Fruit fly (Drosophila melanogaster) whole organism, embryonic: Measurements from ENCODE around the gene CG12096.

Experiments
- Atf3 ChIP-seq: fragments of 200-800 bp; sonication (Bioruptor generic); optimal IDR thresholded peaks from 3 replicates; lab custom pipeline; 2016; ENCODE audit warnings: missing biosample characterization, missing genetic modification characterization
- BEAF-32 ChIP-seq: fragments of 200-800 bp; sonication (Bioruptor generic); optimal IDR thresholded peaks from 3 replicates; lab custom pipeline; 2017; ENCODE audit warnings: missing biosample characterization, missing genetic modification characterization, mild to moderate bottlenecking, moderate library complexity, missing genetic modification reagents
- Bdp1 ChIP-seq: fragments of 200-800 bp; sonication (Bioruptor generic); optimal IDR thresholded peaks from 3 replicates; lab custom pipeline; 2016; ENCODE audit warnings: missing biosample characterization, missing genetic modification characterization
- BtbVII ChIP-seq: fragments of 200-800 bp; sonication (Bioruptor generic); optimal IDR thresholded peaks from 3 replicates; lab custom pipeline; 2017; ENCODE audit warnings: missing biosample characterization, mild to moderate bottlenecking, missing genetic modification characterization
- CG1024 ChIP-seq: fragments of 200-800 bp; sonication (Bioruptor generic); IDR thresholded peaks from 2 replicates; pipeline ENCODE4 v1.3.6; 2022; ENCODE audit warnings: missing biosample characterization, missing genetic modification characterization
- CG10267 ChIP-seq: fragments of 200-800 bp; sonication (Bioruptor generic); optimal IDR thresholded peaks from 2 replicates; lab custom pipeline; 2018; ENCODE audit warnings: missing biosample characterization, mild to moderate bottlenecking, missing genetic modification characterization, moderate library complexity
- CG11398 ChIP-seq: fragments of 200-800 bp; sonication (Bioruptor generic); optimal IDR thresholded peaks from 2 replicates; lab custom pipeline; 2016; ENCODE audit warnings: missing biosample characterization, missing genetic modification characterization
- CG11560 ChIP-seq: fragments of 200-800 bp; sonication (Bioruptor generic); IDR thresholded peaks from 3 replicates; pipeline ENCODE4 v1.3.6; 2022; ENCODE audit warnings: missing biosample characterization, missing genetic modification characterization
- CG11695 ChIP-seq: fragments of 200-800 bp; sonication (Bioruptor generic); IDR thresholded peaks from 3 replicates; pipeline ENCODE4 v1.3.6; 2022; ENCODE audit warnings: missing biosample characterization, missing genetic modification characterization
- CG12299 ChIP-seq: fragments of 200-800 bp; sonication (Bioruptor generic); optimal IDR thresholded peaks from 2 replicates; lab custom pipeline; 2018; ENCODE audit warnings: missing biosample characterization, mild to moderate bottlenecking, missing genetic modification characterization
- CG12659 ChIP-seq: fragments of 200-800 bp; sonication (Bioruptor generic); optimal IDR thresholded peaks from 3 replicates; lab custom pipeline; 2017; ENCODE audit warnings: mild to moderate bottlenecking, missing biosample characterization, missing genetic modification reagents, missing genetic modification characterization
- CG12744 ChIP-seq: fragments of 200-800 bp; sonication (Bioruptor generic); optimal IDR thresholded peaks from 2 replicates; lab custom pipeline; 2016; ENCODE audit warnings: missing biosample characterization, missing genetic modification characterization
- CG14014 ChIP-seq: fragments of 200-800 bp; sonication (Bioruptor generic); IDR thresholded peaks from 2 replicates; pipeline ENCODE4 v1.3.6; 2022; ENCODE audit warnings: missing biosample characterization, missing genetic modification characterization
- CG15073 ChIP-seq: fragments of 200-800 bp; sonication (Bioruptor generic); optimal IDR thresholded peaks from 2 replicates; lab custom pipeline; 2016; ENCODE audit warnings: missing biosample characterization, missing genetic modification characterization
- CG16813 ChIP-seq: fragments of 200-800 bp; sonication (Bioruptor generic); IDR thresholded peaks from 3 replicates; pipeline ENCODE4 v1.3.6; 2022; ENCODE audit warnings: missing biosample characterization, missing genetic modification characterization; ENCODE audit not compliant: partially characterized antibody
- CG17912 ChIP-seq: fragments of 200-800 bp; sonication (Bioruptor generic); optimal IDR thresholded peaks from 2 replicates; lab custom pipeline; 2018; ENCODE audit warnings: missing biosample characterization, mild to moderate bottlenecking, missing genetic modification characterization
- CG34224 ChIP-seq: fragments of 200-800 bp; sonication (Bioruptor generic); IDR thresholded peaks from 3 replicates; pipeline ENCODE4 v1.3.6; 2022; ENCODE audit warnings: missing biosample characterization, missing genetic modification characterization; ENCODE audit not compliant: partially characterized antibody
- CG4707 ChIP-seq: fragments of 200-800 bp; sonication (Bioruptor generic); optimal IDR thresholded peaks from 2 replicates; lab custom pipeline; 2018; ENCODE audit warnings: missing biosample characterization, mild to moderate bottlenecking, missing genetic modification characterization, moderate library complexity
- CG6175 ChIP-seq: fragments of 200-800 bp; sonication (Bioruptor generic); IDR thresholded peaks from 3 replicates; pipeline ENCODE4 v1.3.6; 2022; ENCODE audit warnings: missing biosample characterization, missing genetic modification characterization
- CG6254 ChIP-seq: fragments of 200-800 bp; sonication (Bioruptor generic); optimal IDR thresholded peaks from 3 replicates; lab custom pipeline; 2017; ENCODE audit warnings: mild to moderate bottlenecking, missing biosample characterization, missing genetic modification reagents, missing genetic modification characterization
- CG8924 ChIP-seq: fragments of 200-800 bp; optimal IDR thresholded peaks from 3 replicates; lab custom pipeline; 2019; ENCODE audit warnings: missing biosample characterization, mild to moderate bottlenecking, missing genetic modification characterization, moderate library complexity
- Dbx ChIP-seq: fragments of 200-800 bp; sonication (Bioruptor generic); IDR thresholded peaks from 3 replicates; pipeline ENCODE4 v1.3.6; 2022; ENCODE audit warnings: missing biosample characterization, missing genetic modification characterization
- Dll ChIP-seq: fragments of 200-800 bp; sonication (Bioruptor generic); IDR thresholded peaks from 4 replicates; pipeline ENCODE4 v1.3.6; 2022; ENCODE audit warnings: missing biosample characterization, missing genetic modification characterization; ENCODE audit not compliant: partially characterized antibody
- Doc2 ChIP-seq: fragments of 200-800 bp; sonication (Bioruptor generic); IDR thresholded peaks from 2 replicates; pipeline ENCODE4 v1.3.6; 2022; ENCODE audit warnings: missing biosample characterization, missing genetic modification characterization
- Drgx ChIP-seq: fragments of 200-800 bp; sonication (Bioruptor generic); IDR thresholded peaks from 2 replicates; pipeline ENCODE4 v1.3.6; 2022; ENCODE audit warnings: missing biosample characterization, missing genetic modification characterization
- Hr3 ChIP-seq: fragments of 200-800 bp; sonication (Bioruptor generic); optimal IDR thresholded peaks from 3 replicates; lab custom pipeline; 2016; ENCODE audit warnings: missing biosample characterization, missing genetic modification characterization
- Max ChIP-seq: fragments of 200-800 bp; sonication (Bioruptor generic); optimal IDR thresholded peaks from 2 replicates; lab custom pipeline; 2016; ENCODE audit warnings: missing biosample characterization, mild to moderate bottlenecking, missing genetic modification characterization
- Med ChIP-seq: fragments of 200-800 bp; sonication (Bioruptor generic); peaks from one replicate; lab custom pipeline; 2016; ENCODE audit warnings: missing biosample characterization, missing genetic modification characterization, mild to moderate bottlenecking, inconsistent platforms, moderate library complexity
- Meics ChIP-seq: fragments of 200-800 bp; sonication (Bioruptor generic); optimal IDR thresholded peaks from 2 replicates; lab custom pipeline; 2017; ENCODE audit warnings: missing biosample characterization, mild to moderate bottlenecking, missing genetic modification characterization
- Opbp ChIP-seq: fragments of 200-800 bp; sonication (Bioruptor generic); IDR thresholded peaks from 3 replicates; pipeline ENCODE4 v1.3.6; 2022; ENCODE audit warnings: missing biosample characterization, missing genetic modification characterization; ENCODE audit not compliant: partially characterized antibody
- Poxn ChIP-seq: fragments of 200-800 bp; sonication (Bioruptor generic); IDR thresholded peaks from 2 replicates; pipeline ENCODE4 v1.3.6; 2022; ENCODE audit warnings: missing biosample characterization, missing genetic modification characterization
- Side ChIP-seq: fragments of 200-800 bp; sonication (Bioruptor generic); optimal IDR thresholded peaks from 2 replicates; lab custom pipeline; 2016; ENCODE audit warnings: missing biosample characterization, missing genetic modification characterization
- Vsx1 ChIP-seq: fragments of 200-800 bp; sonication (Bioruptor generic); optimal IDR thresholded peaks from 2 replicates; lab custom pipeline; 2017; ENCODE audit warnings: missing biosample characterization, mild to moderate bottlenecking, missing genetic modification characterization, missing genetic modification reagents
- Xrp1 ChIP-seq: fragments of 200-800 bp; sonication (Bioruptor generic); IDR thresholded peaks from 2 replicates; pipeline ENCODE4 v1.3.6; 2022; ENCODE audit warnings: missing biosample characterization, missing genetic modification characterization
- cwo ChIP-seq: fragments of 200-800 bp; sonication (Bioruptor generic); optimal IDR thresholded peaks from 3 replicates; lab custom pipeline; 2017; ENCODE audit warnings: missing biosample characterization, missing genetic modification characterization, mild to moderate bottlenecking, moderate library complexity, missing genetic modification reagents
- dysf ChIP-seq: fragments of 200-800 bp; sonication (Bioruptor generic); IDR thresholded peaks from 3 replicates; pipeline ENCODE4 v1.3.6; 2022; ENCODE audit warnings: missing biosample characterization, missing genetic modification characterization
- emc ChIP-seq: fragments of 200-800 bp; sonication (Bioruptor generic); optimal IDR thresholded peaks from 2 replicates; lab custom pipeline; 2016; ENCODE audit warnings: missing biosample characterization, missing genetic modification characterization
- mld ChIP-seq: fragments of 200-800 bp; sonication (Bioruptor generic); IDR thresholded peaks from 3 replicates; pipeline ENCODE4 v1.3.6; 2022; ENCODE audit warnings: missing biosample characterization, missing genetic modification characterization; ENCODE audit not compliant: partially characterized antibody
- nerfin-2 ChIP-seq: fragments of 200-800 bp; sonication (Bioruptor generic); IDR thresholded peaks from 2 replicates; pipeline ENCODE4 v1.3.6; 2022; ENCODE audit warnings: missing biosample characterization, missing genetic modification characterization; ENCODE audit not compliant: partially characterized antibody
- nmo ChIP-seq: fragments of 200-800 bp; sonication (Bioruptor generic); optimal IDR thresholded peaks from 2 replicates; lab custom pipeline; 2018; ENCODE audit warnings: missing biosample characterization, mild to moderate bottlenecking, missing genetic modification characterization, moderate library complexity
- pzg ChIP-seq: fragments of 200-800 bp; sonication (Bioruptor generic); optimal IDR thresholded peaks from 3 replicates; lab custom pipeline; 2018; ENCODE audit warnings: missing biosample characterization, mild to moderate bottlenecking, missing genetic modification characterization, moderate library complexity
- repo ChIP-seq: fragments of 200-800 bp; sonication (Bioruptor generic); optimal IDR thresholded peaks from 2 replicates; lab custom pipeline; 2016; ENCODE audit warnings: missing biosample characterization, missing genetic modification characterization
- schlank ChIP-seq: fragments of 200-800 bp; sonication (Bioruptor generic); optimal IDR thresholded peaks from 2 replicates; lab custom pipeline; 2018; ENCODE audit warnings: missing biosample characterization, mild to moderate bottlenecking, missing genetic modification characterization
- sim ChIP-seq: fragments of 200-800 bp; sonication (Bioruptor generic); IDR thresholded peaks from 2 replicates; pipeline ENCODE4 v1.3.6; 2022; ENCODE audit warnings: missing biosample characterization, missing genetic modification characterization
- slbo ChIP-seq: fragments of 200-800 bp; sonication (Bioruptor generic); IDR thresholded peaks from 2 replicates; pipeline ENCODE4 v1.3.6; 2022; ENCODE audit warnings: missing biosample characterization, missing genetic modification characterization
- so ChIP-seq: fragments of 200-800 bp; sonication (Bioruptor generic); IDR thresholded peaks from 3 replicates; pipeline ENCODE4 v1.3.6; 2022; ENCODE audit warnings: missing biosample characterization, missing genetic modification characterization
- sqz ChIP-seq: fragments of 200-800 bp; sonication (Bioruptor generic); optimal IDR thresholded peaks from 3 replicates; lab custom pipeline; 2018; ENCODE audit warnings: missing biosample characterization, mild to moderate bottlenecking, missing genetic modification characterization
- trh ChIP-seq: fragments of 200-800 bp; sonication (Bioruptor generic); optimal IDR thresholded peaks from 2 replicates; lab custom pipeline; 2016; ENCODE audit warnings: missing biosample characterization, missing genetic modification characterization
- vnd ChIP-seq: fragments of 200-800 bp; sonication (Bioruptor generic); IDR thresholded peaks from 3 replicates; pipeline ENCODE4 v1.3.6; 2022; ENCODE audit warnings: missing biosample characterization, missing genetic modification characterization; ENCODE audit not compliant: partially characterized antibody

The CG12096 gene

dm6 chrX:13211357-13212137, 52.1 kb downstream of the CG12096 start, which contains the start of gene sno (continued):
- TF ChIP-seq Meics (GFP tag; lab: Kevin White, UChicago) (no peak), BEAF-32 (GFP tag; lab: Kevin White, UChicago) (peak; percentile 78), Atf3 (GFP tag; lab: Kevin White, UChicago) (no peak), cwo (GFP tag; lab: Kevin White, UChicago) (no peak), repo (no peak), sim (no peak), CG10267 (tag; lab: Kevin White, UChicago) (no peak), sqz (GFP tag; lab: Kevin White, UChicago) (no peak), Drgx (GFP tag; lab: Robert Waterston, UW) (no peak), Vsx1 (GFP tag; lab: Kevin White, UChicago) (no peak), so (no peak), trh (GFP tag; lab: Kevin White, UChicago) (no peak), Opbp (GFP tag; lab: Robert Waterston, UW) (peak; percentile 90), CG16813 (GFP tag; lab: Robert Waterston, UW) (peak; percentile 89), CG34224 (GFP tag; lab: Robert Waterston, UW) (peak; percentile 54), Xrp1 (no peak), nmo (GFP tag; lab: Kevin White, UChicago) (peak; percentile 10), CG12744 (no peak), Side (GFP tag; lab: Kevin White, UChicago) (no peak), vnd (peak; percentile 79), mld (peak; percentile 87), Hr3 (GFP tag; lab: Kevin White, UChicago) (no peak), CG1024 (GFP tag; lab: Robert Waterston, UW) (no peak), pzg (peak; percentile 58), CG4707 (GFP tag; lab: Kevin White, UChicago) (no peak), CG8924 (peak; percentile 30), Dll (GFP tag; lab: Robert Waterston, UW) (peak; percentile 83; the same call in 3 of the 4 replicates), Poxn (GFP tag; lab: Robert Waterston, UW) (no peak), CG6175 (no peak), Bdp1 (GFP tag; lab: Kevin White, UChicago) (no peak), slbo (GFP tag; lab: Robert Waterston, UW) (0 out of 2 replicates have a peak, but pooled peaks have one; percentile 4), BtbVII (no peak), schlank (tag; lab: Kevin White, UChicago) (no peak), CG12299 (tag; lab: Kevin White, UChicago) (no peak), CG11398 (GFP tag; lab: Kevin White, UChicago) (no peak), CG11560 (tag; lab: Robert Waterston, UW) (no peak), CG14014 (GFP tag; lab: Robert Waterston, UW) (no peak), CG12659 (GFP tag; lab: Kevin White, UChicago) (peak; percentile 45), dysf (no peak), Doc2 (GFP tag; lab: Robert Waterston, UW) (no peak), Med (GFP tag; lab: Kevin White, UChicago) (peak; percentile 64), CG15073 (GFP tag; lab: Kevin White, UChicago) (no peak), CG11695 (peak; percentile 33; the same call in 1 of the 3 replicates), CG6254 (GFP tag; lab: Kevin White, UChicago) (no peak), Dbx (GFP tag; lab: Robert Waterston, UW) (no peak), nerfin-2 (peak; percentile 70), emc (GFP tag; lab: Kevin White, UChicago) (no peak), CG17912 (no peak), Max (no peak)
